Worm (Caenorhabditis elegans): ENCODE data around the gene F07C4.11.

Gene F07C4.11

ce11 chrV:7641718-7642117, 1.6 kb downstream of the F07C4.11 start:
- TF ChIP-seq rec-8 (tag; optimal IDR thresholded peaks at IDR 0.05), result no peak
- no peak for TF ChIP-seq sdz-38 (tag; optimal IDR thresholded peaks at IDR 0.05)
- TF ChIP-seq egl-18 (GFP tag; IDR thresholded peaks at IDR 0.05), result no peak
- TF ChIP-seq cebp-1 (GFP tag; IDR thresholded peaks at IDR 0.05), result no peak
- TF ChIP-seq cebp-1 (tag; optimal IDR thresholded peaks at IDR 0.05), result no peak

ce11 chrV:7639787-7640186, 3.5 kb downstream of the F07C4.11 start, which contains the start of gene F07C4.10:
Gene F07C4.10, minus strand, starts transcription at chrV:7639887.
- no peak for TF ChIP-seq dpff-1 (tag; optimal IDR thresholded peaks at IDR 0.05)
- no peak for TF ChIP-seq F57C9.4 (tag; optimal IDR thresholded peaks at IDR 0.05)

ce11 chrV:7639356-7639755, 4.0 kb downstream of the F07C4.11 start:
- no peak for TF ChIP-seq efl-1 (GFP tag; optimal IDR thresholded peaks at IDR 0.05)
- TF ChIP-seq chd-7 (tag; optimal IDR thresholded peaks at IDR 0.05), result no peak
- TF ChIP-seq gei-17 (GFP tag; optimal IDR thresholded peaks at IDR 0.05), result no peak
- no peak for TF ChIP-seq B0035.1 (tag; optimal IDR thresholded peaks at IDR 0.05)
- TF ChIP-seq attf-3 (GFP tag; conservative IDR thresholded peaks at IDR 0.05), result no peak
- TF ChIP-seq B0019.2 (GFP tag; conservative IDR thresholded peaks at IDR 0.05), result no peak
- TF ChIP-seq ceh-58 (GFP tag; IDR thresholded peaks at IDR 0.05), result no peak
- no peak for TF ChIP-seq nfya-2 (GFP tag; IDR thresholded peaks at IDR 0.05)
- TF ChIP-seq sea-2 (GFP tag; IDR thresholded peaks at IDR 0.05), result no peak
- TF ChIP-seq lin-54 (GFP tag; optimal IDR thresholded peaks at IDR 0.05), result no peak
- TF ChIP-seq madf-8 (GFP tag; conservative IDR thresholded peaks at IDR 0.05), result no peak

ce11 chrV:7637801-7638200, 5.5 kb downstream of the F07C4.11 start, which contains the start of gene clec-45:
Gene clec-45, plus strand, starts transcription at chrV:7638101.
- TF ChIP-seq ztf-26 (tag; optimal IDR thresholded peaks at IDR 0.05), result no peak

- no peak for TF ChIP-seq Y67H2A.10 (GFP tag; conservative IDR thresholded peaks at IDR 0.05)
- TF ChIP-seq mcd-1 (GFP tag; IDR thresholded peaks at IDR 0.05), result no peak
- no peak for TF ChIP-seq hmg-1.2 (GFP tag; IDR thresholded peaks at IDR 0.05)
- no peak for TF ChIP-seq F23B12.7 (tag; optimal IDR thresholded peaks at IDR 0.05; ENCODE audit: insufficient read depth)
- no peak for TF ChIP-seq ztf-18 (tag; optimal IDR thresholded peaks at IDR 0.05)
- TF ChIP-seq lsy-27 (tag; optimal IDR thresholded peaks at IDR 0.05; ENCODE audit: borderline replicate concordance, insufficient read depth), result no peak
Observed at ce11 chrV:7635469-7635868, 7.8 kb downstream of the F07C4.11 start, which contains the start of gene srd-29. Gene srd-29, plus strand, starts transcription at chrV:7635769.

ce11 chrV:7634657-7635056, 8.7 kb downstream of the F07C4.11 start, which contains the start of gene srd-31:
Gene srd-31, minus strand, starts transcription at chrV:7634757.
- TF ChIP-seq unc-62 (GFP tag; optimal IDR thresholded peaks at IDR 0.05) (no peak), F39B2.1 (GFP tag; IDR thresholded peaks at IDR 0.05) (no peak), somi-1 (GFP tag; optimal IDR thresholded peaks at IDR 0.05) (no peak), fkh-3 (tag; optimal IDR thresholded peaks at IDR 0.05) (no peak), cebp-2 (GFP tag; IDR thresholded peaks at IDR 0.05) (no peak), lir-1 (GFP tag; conservative IDR thresholded peaks at IDR 0.05) (no peak), lin-54 (GFP tag; optimal IDR thresholded peaks at IDR 0.05) (no peak)

Data from whole organism, young adult.